Fruit fly (Drosophila melanogaster) whole organism, adult: ENCODE results near the gene U2af38.

Experiments used
- CG11617 ChIP-seq: fragments of 200-800 bp; sonication (Bioruptor generic); optimal IDR thresholded peaks from 2 replicates; lab custom pipeline; 2017; ENCODE audit warnings: mild to moderate bottlenecking, missing biosample characterization, missing genetic modification reagents, missing genetic modification characterization
- CG12768 ChIP-seq: fragments of 200-800 bp; sonication (Bioruptor generic); optimal IDR thresholded peaks from 2 replicates; lab custom pipeline; 2017; ENCODE audit warnings: missing biosample characterization, missing genetic modification characterization, mild to moderate bottlenecking, moderate library complexity, missing genetic modification reagents
- CG14711 ChIP-seq: fragments of 200-800 bp; sonication (Bioruptor generic); optimal IDR thresholded peaks from 2 replicates; lab custom pipeline; 2018; ENCODE audit warnings: missing biosample characterization, mild to moderate bottlenecking, missing genetic modification characterization, moderate library complexity
- CG1620 ChIP-seq: fragments of 200-800 bp; sonication (Bioruptor generic); optimal IDR thresholded peaks from 2 replicates; lab custom pipeline; 2016; ENCODE audit warnings: missing biosample characterization, missing genetic modification characterization
- CG33017 ChIP-seq: fragments of 200-800 bp; sonication (Bioruptor generic); optimal IDR thresholded peaks from 2 replicates; lab custom pipeline; 2018; ENCODE audit warnings: missing biosample characterization, mild to moderate bottlenecking, missing genetic modification characterization, moderate library complexity
- CG5204 ChIP-seq: fragments of 200-800 bp; sonication (Bioruptor generic); optimal IDR thresholded peaks from 2 replicates; lab custom pipeline; 2016; ENCODE audit warnings: missing biosample characterization, missing genetic modification characterization
- CG7045 ChIP-seq: fragments of 200-800 bp; sonication (Bioruptor generic); optimal IDR thresholded peaks from 2 replicates; lab custom pipeline; 2017; ENCODE audit warnings: missing biosample characterization, mild to moderate bottlenecking, missing genetic modification characterization
- CG7101 ChIP-seq: fragments of 200-800 bp; sonication (Bioruptor generic); optimal IDR thresholded peaks from 2 replicates; lab custom pipeline; 2018; ENCODE audit warnings: missing biosample characterization, mild to moderate bottlenecking, missing genetic modification characterization, moderate library complexity
- Clk ChIP-seq: fragments of 200-800 bp; sonication (Bioruptor generic); optimal IDR thresholded peaks from 2 replicates; lab custom pipeline; 2017; ENCODE audit warnings: missing biosample characterization, missing genetic modification characterization
- Crg-1 ChIP-seq: fragments of 200-800 bp; sonication (Bioruptor generic); optimal IDR thresholded peaks from 2 replicates; lab custom pipeline; 2016; ENCODE audit warnings: missing biosample characterization, missing genetic modification characterization
- Hr96 ChIP-seq: fragments of 200-800 bp; sonication (Bioruptor generic); optimal IDR thresholded peaks from 2 replicates; lab custom pipeline; 2016; ENCODE audit warnings: missing biosample characterization, missing genetic modification characterization
- Mnt ChIP-seq: fragments of 200-800 bp; sonication (Bioruptor generic); optimal IDR thresholded peaks from 2 replicates; lab custom pipeline; 2016; ENCODE audit warnings: missing biosample characterization, mild to moderate bottlenecking, missing genetic modification characterization
- bab1 ChIP-seq: fragments of 200-800 bp; sonication (Bioruptor generic); optimal IDR thresholded peaks from 3 replicates; lab custom pipeline; 2019; ENCODE audit warnings: missing biosample characterization, mild to moderate bottlenecking, missing genetic modification characterization, moderate library complexity
- cic ChIP-seq: fragments of 200-800 bp; sonication (Bioruptor generic); optimal IDR thresholded peaks from 2 replicates; lab custom pipeline; 2017; ENCODE audit warnings: missing biosample characterization, mild to moderate bottlenecking, missing genetic modification characterization, moderate library complexity
- cnc ChIP-seq, 2 experiments: fragments of >200 bp; optimal IDR thresholded peaks; 2 replicates each; lab custom pipeline; 2017
- kay ChIP-seq: fragments of 200-800 bp; sonication (Bioruptor generic); peaks from one replicate; lab custom pipeline; 2016; ENCODE audit warnings: missing biosample characterization, missing genetic modification characterization, borderline replicate concordance
- ovo ChIP-seq: fragments of 200-800 bp; sonication (Bioruptor generic); optimal IDR thresholded peaks from 2 replicates; lab custom pipeline; 2016; ENCODE audit warnings: missing biosample characterization, missing genetic modification characterization
- pad ChIP-seq: fragments of 200-800 bp; sonication (Bioruptor generic); optimal IDR thresholded peaks from 3 replicates; lab custom pipeline; 2017; ENCODE audit warnings: missing biosample characterization, missing genetic modification characterization, mild to moderate bottlenecking, moderate library complexity, missing genetic modification reagents
- tj ChIP-seq: fragments of 200-800 bp; sonication (Bioruptor generic); optimal IDR thresholded peaks from 3 replicates; lab custom pipeline; 2017; ENCODE audit warnings: missing biosample characterization, mild to moderate bottlenecking, missing genetic modification characterization, moderate library complexity
- toe ChIP-seq: fragments of 200-800 bp; sonication (Bioruptor generic); optimal IDR thresholded peaks from 2 replicates; lab custom pipeline; 2016; ENCODE audit warnings: missing biosample characterization, missing genetic modification characterization

U2af38 gene

DNA sequence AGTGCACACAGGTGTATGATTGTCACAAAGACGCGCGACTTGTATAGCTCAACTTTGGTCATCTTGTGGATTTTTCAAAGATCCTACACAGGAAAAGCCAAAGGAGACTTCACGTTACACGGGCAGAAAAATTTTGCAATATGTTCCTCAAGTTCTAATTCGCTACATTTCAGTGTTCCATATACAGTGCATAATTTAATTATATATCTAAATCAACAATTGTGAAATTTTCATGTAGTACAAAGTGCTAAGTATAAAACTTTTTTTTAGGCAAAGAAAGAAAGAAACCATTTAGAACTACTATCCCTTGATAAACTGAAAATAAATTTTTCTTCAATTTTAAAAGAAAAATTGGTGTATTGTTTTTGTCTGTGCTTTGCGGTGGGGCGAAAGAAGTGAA is 3.5 kb downstream of the U2af38 start:
- TF ChIP-seq CG11617: no peak
- TF ChIP-seq CG12768: no peak
- TF ChIP-seq Mnt (GFP tag; lab: Kevin White, UChicago): no peak
- no peak for TF ChIP-seq kay (GFP tag; lab: Kevin White, UChicago)
- no peak for TF ChIP-seq Hr96
- TF ChIP-seq Clk: no peak
- no peak for TF ChIP-seq cic (GFP tag; lab: Kevin White, UChicago)
- TF ChIP-seq CG14711 (tag; lab: Kevin White, UChicago): no peak
- TF ChIP-seq bab1 (GFP tag; lab: Kevin White, UChicago): no peak
- TF ChIP-seq Crg-1 (GFP tag; lab: Kevin White, UChicago): no peak
- no peak for TF ChIP-seq CG7045 (GFP tag; lab: Kevin White, UChicago)

dm6 chr2L:290373-290772 is 4.1 kb downstream of the U2af38 start:
- no peak for TF ChIP-seq CG7101 (tag; lab: Kevin White, UChicago)
- TF ChIP-seq Crg-1 (GFP tag; lab: Kevin White, UChicago): no peak
- no peak for TF ChIP-seq tj (GFP tag; lab: Kevin White, UChicago)
- TF ChIP-seq pad (GFP tag; lab: Kevin White, UChicago): no peak

dm6 chr2L:289044-289443 is 5.4 kb downstream of the U2af38 start, which contains the start of gene Amnionless:
Amnionless (minus strand) TSS chr2L:289144.
- no peak for TF ChIP-seq CG12768
- no peak for TF ChIP-seq ovo (GFP tag; lab: Kevin White, UChicago)
- TF ChIP-seq pad (GFP tag; lab: Kevin White, UChicago): no peak
- TF ChIP-seq cnc (optimal IDR thresholded peaks at IDR 0.05; lab: Kevin White, UChicago): no peak
- no peak for TF ChIP-seq kay (GFP tag; lab: Kevin White, UChicago)
- no peak for TF ChIP-seq CG33017 (tag; lab: Kevin White, UChicago)
- TF ChIP-seq CG1620: no peak
- no peak for TF ChIP-seq Hr96
- no peak for TF ChIP-seq Mnt (GFP tag; lab: Kevin White, UChicago)

- peak; percentile 40 for TF ChIP-seq ovo (GFP tag; lab: Kevin White, UChicago)
- TF ChIP-seq pad (GFP tag; lab: Kevin White, UChicago): peak; percentile 64
- TF ChIP-seq Clk: peak; percentile 65
- peak; percentile 76 for TF ChIP-seq CG7045 (GFP tag; lab: Kevin White, UChicago)
- TF ChIP-seq CG14711 (tag; lab: Kevin White, UChicago): peak; percentile 60
- peak; percentile 52 for TF ChIP-seq CG1620
- TF ChIP-seq cic (GFP tag; lab: Kevin White, UChicago): peak; percentile 98
- TF ChIP-seq tj (GFP tag; lab: Kevin White, UChicago): peak; percentile 47
- no peak for TF ChIP-seq bab1 (GFP tag; lab: Kevin White, UChicago)
- peak; percentile 88 for TF ChIP-seq CG33017 (tag; lab: Kevin White, UChicago)
- no peak for TF ChIP-seq kay (GFP tag; lab: Kevin White, UChicago)
- no peak for TF ChIP-seq cnc (optimal IDR thresholded peaks at IDR 0.05; lab: Kevin White, UChicago)
- peak; percentile 85 for TF ChIP-seq CG7101 (tag; lab: Kevin White, UChicago)
- TF ChIP-seq Hr96: no peak
- TF ChIP-seq CG5204 (GFP tag; lab: Kevin White, UChicago): no peak
- TF ChIP-seq Mnt (GFP tag; lab: Kevin White, UChicago): peak; percentile 83
- TF ChIP-seq Crg-1 (GFP tag; lab: Kevin White, UChicago): peak; percentile 51
- peak; percentile 76 for TF ChIP-seq CG11617
- peak; percentile 90 for TF ChIP-seq CG12768
- no peak for TF ChIP-seq toe (GFP tag; lab: Kevin White, UChicago)
Measured at dm6 chr2L:286421-286820, 8.1 kb downstream of the U2af38 start.

DNA sequence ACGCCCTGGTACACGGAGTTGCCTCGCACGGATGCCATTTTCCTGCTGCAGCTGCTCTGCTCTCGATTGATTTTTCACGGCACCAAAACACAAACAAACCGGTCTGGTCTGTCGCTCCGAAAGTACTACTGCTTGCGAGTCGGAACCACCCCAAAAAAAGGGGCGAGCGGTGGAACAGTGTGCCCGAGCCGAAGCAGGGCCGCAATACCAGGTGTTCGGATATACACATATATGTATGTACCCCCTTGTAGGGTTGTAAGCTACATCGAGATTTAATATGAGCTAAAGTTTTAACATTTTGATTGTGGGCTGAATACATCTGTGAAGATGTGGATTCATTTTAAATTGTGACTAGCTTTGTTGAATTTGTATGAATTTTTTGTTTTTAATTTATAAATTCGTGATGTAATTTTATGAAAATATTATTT is 8.9 kb downstream of the U2af38 start:
- no peak for TF ChIP-seq CG1620
- no peak for TF ChIP-seq tj (GFP tag; lab: Kevin White, UChicago)
- no peak for TF ChIP-seq Hr96
- no peak for TF ChIP-seq CG5204 (GFP tag; lab: Kevin White, UChicago)
- TF ChIP-seq CG7045 (GFP tag; lab: Kevin White, UChicago): peak; percentile 23
- peak; percentile 51 for TF ChIP-seq CG12768
- TF ChIP-seq bab1 (GFP tag; lab: Kevin White, UChicago): peak; percentile 39
- no peak for TF ChIP-seq ovo (GFP tag; lab: Kevin White, UChicago)
- TF ChIP-seq CG33017 (tag; lab: Kevin White, UChicago): peak; percentile 62
- TF ChIP-seq Mnt (GFP tag; lab: Kevin White, UChicago): no peak
- TF ChIP-seq pad (GFP tag; lab: Kevin White, UChicago): peak; percentile 49
- no peak for TF ChIP-seq Crg-1 (GFP tag; lab: Kevin White, UChicago)
- TF ChIP-seq cic (GFP tag; lab: Kevin White, UChicago): no peak
- no peak for TF ChIP-seq cnc (optimal IDR thresholded peaks at IDR 0.05; lab: Kevin White, UChicago)
- no peak for TF ChIP-seq CG11617
- TF ChIP-seq kay (GFP tag; lab: Kevin White, UChicago): no peak
- peak; percentile 57 for TF ChIP-seq CG7101 (tag; lab: Kevin White, UChicago)
- peak; percentile 90 for TF ChIP-seq CG14711 (tag; lab: Kevin White, UChicago)

DNA sequence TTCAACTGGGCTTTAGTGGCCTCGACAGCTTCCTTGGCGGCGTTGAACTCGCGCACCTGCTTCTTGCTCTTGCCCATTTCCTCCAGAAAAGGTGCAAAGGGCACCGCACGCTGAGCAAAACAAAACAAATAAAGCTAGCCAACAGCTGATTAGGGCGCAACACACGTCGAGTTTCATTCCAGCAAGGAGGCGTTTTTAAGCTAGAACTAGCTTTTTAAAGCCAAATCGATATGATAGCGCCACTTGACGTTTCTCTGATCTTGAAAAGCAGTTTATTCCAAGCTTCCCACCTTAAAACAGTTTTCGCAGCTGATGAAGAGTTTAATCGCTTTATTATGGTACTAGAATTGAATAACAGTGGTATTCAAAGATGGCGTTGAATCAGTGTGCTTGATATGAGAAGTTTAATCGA is 11.4 kb downstream of the U2af38 start, which contains the start of gene CG11601:
Gene CG11601 (minus strand): TSS at position 199 of the 412 bp plus-strand sequence.
- TF ChIP-seq cic (GFP tag; lab: Kevin White, UChicago): peak; percentile 25
- peak; percentile 19 for TF ChIP-seq pad (GFP tag; lab: Kevin White, UChicago)
- TF ChIP-seq CG11617: peak; percentile 60
- peak; percentile 36 for TF ChIP-seq CG7101 (tag; lab: Kevin White, UChicago)
- TF ChIP-seq CG5204 (GFP tag; lab: Kevin White, UChicago): no peak
- peak; percentile 9 for TF ChIP-seq CG33017 (tag; lab: Kevin White, UChicago)
- peak; percentile 46 for TF ChIP-seq ovo (GFP tag; lab: Kevin White, UChicago)
- TF ChIP-seq Mnt (GFP tag; lab: Kevin White, UChicago): peak; percentile 27
- no peak for TF ChIP-seq Hr96
- no peak for TF ChIP-seq Clk
- peak; percentile 50 for TF ChIP-seq Crg-1 (GFP tag; lab: Kevin White, UChicago)
- peak; percentile 78 for TF ChIP-seq CG12768
- no peak for TF ChIP-seq CG1620
- peak; percentile 88 for TF ChIP-seq bab1 (GFP tag; lab: Kevin White, UChicago)
- TF ChIP-seq kay (GFP tag; lab: Kevin White, UChicago): no peak
- TF ChIP-seq tj (GFP tag; lab: Kevin White, UChicago): peak; percentile 36
- TF ChIP-seq toe (GFP tag; lab: Kevin White, UChicago): no peak
- TF ChIP-seq cnc (optimal IDR thresholded peaks at IDR 0.05; lab: Kevin White, UChicago): no peak
